Worm (Caenorhabditis elegans) whole organism, L3 larva: ENCODE results near the gene rab-37.

Experiments used
- mdl-1 ChIP-seq: fragments of 150-350 bp; optimal IDR thresholded peaks from 2 replicates; lab custom pipeline; 2014; ENCODE audit warnings: missing biosample characterization, missing genetic modification characterization
- nhr-12 ChIP-seq: fragments of 150-350 bp; optimal IDR thresholded peaks from 2 replicates; lab custom pipeline; 2014; ENCODE audit warnings: missing biosample characterization, missing genetic modification characterization
- nhr-237 ChIP-seq: fragments of 150-350 bp; optimal IDR thresholded peaks from 2 replicates; lab custom pipeline; 2014; ENCODE audit warnings: missing biosample characterization, missing genetic modification characterization
- nhr-28 ChIP-seq: fragments of 150-350 bp; optimal IDR thresholded peaks from 2 replicates; lab custom pipeline; 2014; ENCODE audit warnings: missing biosample characterization, missing genetic modification characterization
- unc-62 ChIP-seq: fragments of 150-350 bp; sonication (generic microtip); optimal IDR thresholded peaks from 4 replicates; lab custom pipeline; 2014; ENCODE audit warnings: missing biosample characterization, missing genetic modification reagents, missing genetic modification characterization

- TF ChIP-seq nhr-12 (tag; lab: Kevin White, UChicago) (no peak), nhr-28 (tag; lab: Kevin White, UChicago) (no peak), unc-62 (no peak), nhr-237 (tag; lab: Kevin White, UChicago) (no peak), mdl-1 (no peak)
Observed at ce11 chrX:4284470-4284869, 48.8 kb upstream of the rab-37 start.
